Worm (Caenorhabditis elegans): ENCODE measurements around the gene fbxb-52.
A peak's percentile ranks its signal among the peaks of the same experiment; 100 is the strongest.

Gene fbxb-52

DNA sequence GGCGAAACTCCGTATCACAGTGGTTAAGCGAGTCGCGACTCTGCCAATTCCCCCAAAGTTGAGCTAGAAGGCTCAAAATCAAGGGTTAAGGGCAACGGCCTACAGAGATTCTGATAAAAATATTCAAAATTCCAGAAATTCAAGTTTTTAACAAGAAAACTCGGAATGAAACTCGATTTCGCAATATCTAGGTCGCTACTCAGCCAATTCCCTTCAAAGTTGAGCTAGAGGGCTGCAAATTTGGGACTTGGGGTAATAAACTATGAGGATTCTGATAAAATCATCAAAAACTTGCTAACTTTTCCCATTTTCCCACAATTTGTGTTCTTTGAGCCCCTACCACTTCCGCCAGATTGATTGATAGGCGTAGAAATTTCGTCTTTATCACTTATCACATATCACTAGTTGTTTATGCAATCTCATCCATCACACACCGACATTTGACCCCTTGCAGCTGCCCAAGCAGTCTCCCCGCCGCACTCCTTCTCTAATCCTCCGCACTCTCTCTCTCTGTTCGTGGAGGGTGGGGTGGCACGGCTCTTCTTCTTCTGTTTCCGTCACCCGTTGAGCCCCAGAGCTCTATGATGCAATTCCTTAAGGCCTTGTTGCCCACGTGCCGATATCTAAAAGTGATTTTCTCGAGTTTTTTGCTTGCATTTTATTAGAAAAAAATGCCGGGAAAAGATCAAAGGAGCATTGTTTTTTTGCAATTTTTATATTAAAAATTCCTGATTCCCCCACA, 48.6 kb downstream of the fbxb-52 start (continued):
- no peak for TF ChIP-seq nhr-90 (tag; optimal IDR thresholded peaks at IDR 0.05; ENCODE audit: poor library complexity)
- TF ChIP-seq unc-130 (tag; optimal IDR thresholded peaks at IDR 0.05) = peak; percentile 7
- TF ChIP-seq C16A3.4 (tag; optimal IDR thresholded peaks at IDR 0.05) = peak; percentile 17
- TF ChIP-seq unc-98 (GFP tag; IDR thresholded peaks at IDR 0.05) = 0 out of 2 replicates have a peak, but pooled peaks have one; percentile 28
- TF ChIP-seq vab-15 (tag; optimal IDR thresholded peaks at IDR 0.05) = no peak
- TF ChIP-seq nhr-20 (tag; optimal IDR thresholded peaks at IDR 0.05) = peak; percentile 40
- TF ChIP-seq pag-3 (tag; optimal IDR thresholded peaks at IDR 0.05; ENCODE audit: borderline replicate concordance, insufficient read depth) = peak; percentile 71
- TF ChIP-seq F16B12.6 (tag; optimal IDR thresholded peaks at IDR 0.05) = no peak
- no peak for TF ChIP-seq jun-1 (tag; optimal IDR thresholded peaks at IDR 0.05)
- peak in 2 of 3 experiments; percentile 1 to 25 for TF ChIP-seq dpl-1 (GFP tag; optimal IDR thresholded peaks at IDR 0.05)
- TF ChIP-seq ceh-82 (tag; optimal IDR thresholded peaks at IDR 0.05) = peak in 1 of 3 experiments; percentile 32
- TF ChIP-seq zip-4 (GFP tag; optimal IDR thresholded peaks at IDR 0.05) = peak; percentile 90
- peak; percentile 55 for TF ChIP-seq egl-13 (tag; optimal IDR thresholded peaks at IDR 0.05)
- TF ChIP-seq irx-1 (tag; optimal IDR thresholded peaks at IDR 0.05) = no peak
- TF ChIP-seq snu-23 (GFP tag; optimal IDR thresholded peaks at IDR 0.05) = peak; percentile 58
- TF ChIP-seq unc-30 (tag; optimal IDR thresholded peaks at IDR 0.05) = no peak
- TF ChIP-seq nhr-19 (GFP tag; conservative IDR thresholded peaks at IDR 0.05) = peak; percentile 66
- peak; percentile 95 for TF ChIP-seq lin-14 (GFP tag; optimal IDR thresholded peaks at IDR 0.05)
- no peak for TF ChIP-seq xbp-1 (tag; optimal IDR thresholded peaks at IDR 0.05)
- TF ChIP-seq sox-4 (tag; optimal IDR thresholded peaks at IDR 0.05) = no peak
- peak; percentile 38 for TF ChIP-seq swsn-7 (tag; optimal IDR thresholded peaks at IDR 0.05)
- no peak for TF ChIP-seq nhr-84 (tag; optimal IDR thresholded peaks at IDR 0.05)
- TF ChIP-seq hlh-4 (tag; optimal IDR thresholded peaks at IDR 0.05) = no peak
- peak; percentile 30 for TF ChIP-seq tbx-2 (tag; optimal IDR thresholded peaks at IDR 0.05)
- no peak for TF ChIP-seq nhr-11 (tag; optimal IDR thresholded peaks at IDR 0.05)
- peak; percentile 50 for TF ChIP-seq fkh-8 (tag; optimal IDR thresholded peaks at IDR 0.05)
- TF ChIP-seq rnt-1 (tag; optimal IDR thresholded peaks at IDR 0.05) = peak; percentile 90
- peak; percentile 23 for TF ChIP-seq dsc-1 (tag; optimal IDR thresholded peaks at IDR 0.05)
- TF ChIP-seq nhr-28 (tag; optimal IDR thresholded peaks at IDR 0.05) = no peak
- TF ChIP-seq sptf-1 (tag; optimal IDR thresholded peaks at IDR 0.05) = no peak
- TF ChIP-seq nhr-71 (tag; optimal IDR thresholded peaks at IDR 0.05) = peak; percentile 81
- TF ChIP-seq nhr-77 (tag; optimal IDR thresholded peaks at IDR 0.05) = no peak
- TF ChIP-seq lsy-2 (tag; optimal IDR thresholded peaks at IDR 0.05) = peak; percentile 44 to 46
- TF ChIP-seq efl-3 (GFP tag; optimal IDR thresholded peaks at IDR 0.05) = no peak
- no peak for TF ChIP-seq mef-2 (tag; optimal IDR thresholded peaks at IDR 0.05)
- TF ChIP-seq nhr-12 (tag; optimal IDR thresholded peaks at IDR 0.05) = no peak
- no peak for TF ChIP-seq snpc-4 (tag; optimal IDR thresholded peaks at IDR 0.05)
- no peak for TF ChIP-seq zag-1 (tag; optimal IDR thresholded peaks at IDR 0.05)
- TF ChIP-seq blmp-1 (tag; optimal IDR thresholded peaks at IDR 0.05) = no peak
- TF ChIP-seq grh-1 (GFP tag; IDR thresholded peaks at IDR 0.05) = no peak
- no peak for TF ChIP-seq ztf-11 (tag; optimal IDR thresholded peaks at IDR 0.05)
- peak; percentile 54 for TF ChIP-seq lin-39 (tag; optimal IDR thresholded peaks at IDR 0.05)
- TF ChIP-seq mab-9 (GFP tag; IDR thresholded peaks at IDR 0.05) = no peak
- no peak for TF ChIP-seq nhr-85 (tag)

Data from whole organism, L1 larva.